Worm (Caenorhabditis elegans): ENCODE data around the gene cthd-1.

ce11 chrV:9689364-9689763 lies 11.3 kb downstream of the cthd-1 start:
- TF ChIP-seq ztf-11 (tag; optimal IDR thresholded peaks at IDR 0.05): no peak
- no peak for TF ChIP-seq unc-62 (GFP tag; optimal IDR thresholded peaks at IDR 0.05)
- no peak for TF ChIP-seq mep-1 (tag; optimal IDR thresholded peaks at IDR 0.05)
- no peak for TF ChIP-seq nhr-12 (tag; optimal IDR thresholded peaks at IDR 0.05)

Data from whole organism, mixed stage, embryonic.